Fruit fly (Drosophila melanogaster): Measurements from ENCODE around the gene CG12321.

The CG12321 gene

DNA sequence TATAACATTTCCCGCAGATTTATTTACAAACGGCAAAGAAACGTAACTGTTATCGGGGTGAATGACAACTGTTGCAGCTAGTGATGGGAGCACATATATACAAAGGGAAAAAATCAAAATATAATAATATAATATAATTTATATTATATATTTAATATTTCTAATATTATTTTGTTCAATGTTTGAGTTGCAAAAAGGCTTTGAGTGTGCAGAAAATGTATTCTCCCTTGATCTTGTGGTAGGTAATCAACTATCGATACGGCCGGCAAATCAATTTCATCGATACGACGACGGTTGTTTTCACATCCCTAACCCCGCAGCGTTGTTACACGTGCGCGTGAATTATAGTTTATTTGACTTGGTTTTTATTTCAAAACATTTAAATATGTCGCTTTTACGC is 34.9 kb upstream of the CG12321 start, which contains the start of the genes mTerf5 and Non3 (continued):
- TF ChIP-seq CG15336 (GFP tag; IDR thresholded peaks at IDR 0.05) = no peak
- no peak for TF ChIP-seq Eip75B (GFP tag; optimal IDR thresholded peaks at IDR 0.05)
- TF ChIP-seq net (GFP tag; optimal IDR thresholded peaks at IDR 0.05) = peak; percentile 21
- TF ChIP-seq Lpt (GFP tag; optimal IDR thresholded peaks at IDR 0.05) = no peak
- peak; percentile 65 for TF ChIP-seq esn (GFP tag; optimal IDR thresholded peaks at IDR 0.05)
- no peak for TF ChIP-seq fd59A (GFP tag; optimal IDR thresholded peaks at IDR 0.05)
- TF ChIP-seq CG6854 (GFP tag; optimal IDR thresholded peaks at IDR 0.05) = peak; percentile 6
- TF ChIP-seq eg (GFP tag; IDR thresholded peaks at IDR 0.05) = no peak
- peak; percentile 68 for TF ChIP-seq CG34406 (GFP tag; optimal IDR thresholded peaks at IDR 0.05)
- peak; percentile 32 for TF ChIP-seq vri (GFP tag; optimal IDR thresholded peaks at IDR 0.05)
- TF ChIP-seq CG32006 (GFP tag; optimal IDR thresholded peaks at IDR 0.05) = no peak
- peak; percentile 65 for TF ChIP-seq CG3032 (tag; optimal IDR thresholded peaks at IDR 0.05)
- TF ChIP-seq pdm3 (GFP tag; optimal IDR thresholded peaks at IDR 0.05) = no peak
- TF ChIP-seq CG9139 (GFP tag; optimal IDR thresholded peaks at IDR 0.05) = no peak
- TF ChIP-seq CG11294 (GFP tag; IDR thresholded peaks at IDR 0.05) = no peak
- TF ChIP-seq acj6 (GFP tag; optimal IDR thresholded peaks at IDR 0.05) = peak; percentile 44
- peak; percentile 53 for TF ChIP-seq CG3919 (GFP tag; optimal IDR thresholded peaks at IDR 0.05)
- TF ChIP-seq Smox (GFP tag; optimal IDR thresholded peaks at IDR 0.05) = no peak
- TF ChIP-seq achi (GFP tag; optimal IDR thresholded peaks at IDR 0.05) = peak; percentile 66
- TF ChIP-seq Ets21C (GFP tag; optimal IDR thresholded peaks at IDR 0.05) = peak; percentile 2
- TF ChIP-seq Sox102F (GFP tag; optimal IDR thresholded peaks at IDR 0.05) = no peak
- TF ChIP-seq topi (GFP tag; optimal IDR thresholded peaks at IDR 0.05) = peak; percentile 31
- peak; percentile 63 for TF ChIP-seq OdsH (GFP tag; optimal IDR thresholded peaks at IDR 0.05)
- TF ChIP-seq Ets96B (tag; optimal IDR thresholded peaks at IDR 0.05) = peak; percentile 58
- TF ChIP-seq ss (GFP tag; optimal IDR thresholded peaks at IDR 0.05) = peak in 1 of 2 experiments; percentile 14
- peak; percentile 73 for TF ChIP-seq svp (GFP tag)
- no peak for TF ChIP-seq CG6808 (GFP tag; optimal IDR thresholded peaks at IDR 0.05)
- TF ChIP-seq CG10631 (GFP tag; optimal IDR thresholded peaks at IDR 0.05) = peak; percentile 65
- no peak for TF ChIP-seq Blimp-1 (GFP tag; optimal IDR thresholded peaks at IDR 0.05)
- peak; percentile 33 for TF ChIP-seq CG6792 (GFP tag; optimal IDR thresholded peaks at IDR 0.05)
- peak; percentile 41 for TF ChIP-seq lz (GFP tag; optimal IDR thresholded peaks at IDR 0.05)
- TF ChIP-seq Sox15 (GFP tag; optimal IDR thresholded peaks at IDR 0.05) = peak; percentile 13
- peak; percentile 15 for TF ChIP-seq CG11902 (GFP tag; optimal IDR thresholded peaks at IDR 0.05)
- TF ChIP-seq CG1621 (tag; optimal IDR thresholded peaks at IDR 0.05) = no peak
- no peak for TF ChIP-seq CG6276 (GFP tag; optimal IDR thresholded peaks at IDR 0.05)
- peak; percentile 30 for TF ChIP-seq cyc (GFP tag; optimal IDR thresholded peaks at IDR 0.05)
- peak; percentile 33 for TF ChIP-seq Sox14 (GFP tag; optimal IDR thresholded peaks at IDR 0.05)
- no peak for TF ChIP-seq fd85E (GFP tag; optimal IDR thresholded peaks at IDR 0.05)
- no peak for TF ChIP-seq dac (GFP tag; optimal IDR thresholded peaks at IDR 0.05)
- 0 out of 3 replicates have a peak, but pooled peaks have one; percentile 19 for TF ChIP-seq CG8119 (GFP tag; IDR thresholded peaks at IDR 0.05)
- no peak for TF ChIP-seq Hr38 (GFP tag; optimal IDR thresholded peaks at IDR 0.05)
- peak; percentile 42 for TF ChIP-seq CG31627 (GFP tag; optimal IDR thresholded peaks at IDR 0.05)
- TF ChIP-seq salr (GFP tag; optimal IDR thresholded peaks at IDR 0.05) = no peak

DNA sequence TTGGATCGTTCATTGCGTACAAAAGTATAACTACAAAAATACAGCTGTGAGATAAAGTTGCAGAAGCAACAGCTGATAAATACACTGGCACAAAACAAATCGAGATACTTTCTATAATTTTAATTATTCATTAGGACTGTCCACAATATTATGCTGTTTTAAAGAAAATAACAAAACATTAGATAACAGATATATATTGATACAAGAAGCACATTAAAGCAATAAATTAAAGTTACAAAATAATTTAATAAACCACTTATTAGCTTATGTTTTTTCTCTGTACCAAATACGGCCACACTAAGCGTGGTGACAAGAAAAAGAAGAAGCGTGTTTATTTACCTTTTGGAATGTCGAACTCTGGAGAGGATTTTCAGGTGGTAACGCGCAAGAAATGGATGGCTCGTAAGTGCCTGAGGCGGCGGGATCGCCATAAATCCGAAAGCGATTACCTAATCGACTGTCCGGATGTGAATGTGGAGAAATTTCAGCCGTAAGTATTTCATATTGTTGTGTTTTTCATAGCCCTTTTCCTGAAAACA is 31.8 kb upstream of the CG12321 start, which contains the start of the genes CG7988 and CG7183:
CG7988 (plus strand) TSS at position 316 of the 539 bp plus-strand sequence.
CG7183 (minus strand) TSS at position 489 of the 539 bp plus-strand sequence.
- peak; percentile 97 for TF ChIP-seq CG11294 (GFP tag; IDR thresholded peaks at IDR 0.05)
- TF ChIP-seq CG8319 (GFP tag; optimal IDR thresholded peaks at IDR 0.05) = peak; percentile 95
- TF ChIP-seq Hr38 (GFP tag; optimal IDR thresholded peaks at IDR 0.05) = peak; percentile 60
- peak; percentile 98 for TF ChIP-seq CG6163 (GFP tag; IDR thresholded peaks at IDR 0.05)
- peak; percentile 98 for TF ChIP-seq CG6792 (GFP tag; optimal IDR thresholded peaks at IDR 0.05)
- TF ChIP-seq CG11762 (GFP tag; optimal IDR thresholded peaks at IDR 0.05; ENCODE audit: insufficient read depth) = peak; percentile 92
- peak; percentile 99 for TF ChIP-seq esn (GFP tag; optimal IDR thresholded peaks at IDR 0.05)
- peak; percentile 97 for TF ChIP-seq dsx (GFP tag; optimal IDR thresholded peaks at IDR 0.05; ENCODE audit: poor library complexity, severe bottlenecking)
- peak; percentile 96 for TF ChIP-seq CG3919 (GFP tag; optimal IDR thresholded peaks at IDR 0.05)
- peak; percentile 94 for TF ChIP-seq CG1621 (tag; optimal IDR thresholded peaks at IDR 0.05)
- TF ChIP-seq Eip78C (GFP tag) = peak; percentile 99
- TF ChIP-seq cyc (GFP tag; optimal IDR thresholded peaks at IDR 0.05) = peak; percentile 97
- no peak for TF ChIP-seq fd85E (GFP tag; optimal IDR thresholded peaks at IDR 0.05)
- TF ChIP-seq CG6854 (GFP tag; optimal IDR thresholded peaks at IDR 0.05) = peak; percentile 84
- TF ChIP-seq Ets21C (GFP tag; optimal IDR thresholded peaks at IDR 0.05) = peak; percentile 97
- TF ChIP-seq spab (GFP tag; optimal IDR thresholded peaks at IDR 0.05) = peak; percentile 90
- TF ChIP-seq acj6 (GFP tag; optimal IDR thresholded peaks at IDR 0.05) = peak; percentile 98
- TF ChIP-seq CG31627 (GFP tag; optimal IDR thresholded peaks at IDR 0.05) = peak; percentile 99
- TF ChIP-seq CG15336 (GFP tag; IDR thresholded peaks at IDR 0.05) = peak; percentile 97
- TF ChIP-seq Sox15 (GFP tag; optimal IDR thresholded peaks at IDR 0.05) = peak; percentile 97
- TF ChIP-seq vri (GFP tag; optimal IDR thresholded peaks at IDR 0.05) = no peak
- TF ChIP-seq CG11902 (GFP tag; optimal IDR thresholded peaks at IDR 0.05) = peak; percentile 95
- TF ChIP-seq Sox102F (GFP tag; optimal IDR thresholded peaks at IDR 0.05) = peak; percentile 95
- TF ChIP-seq CG34406 (GFP tag; optimal IDR thresholded peaks at IDR 0.05) = peak; percentile 98
